Worm (Caenorhabditis elegans) whole organism, L1 larva: ENCODE measurements around the gene D1086.10.
A peak's percentile ranks its signal among the peaks of the same experiment; 100 is the strongest.
"Not testable (repeated sequence)": the region's sequence is repeated elsewhere in the genome, so short reads cannot be mapped to it uniquely, and the experiment has no call there.

Experiments
- alr-1 ChIP-seq: fragments of 200-800 bp; sonication (Bioruptor generic); optimal IDR thresholded peaks from 2 replicates; lab custom pipeline; 2018; ENCODE audit warnings: borderline replicate concordance, mild to moderate bottlenecking, missing genetic modification characterization, missing compliant biosample characterization
- aly-2 ChIP-seq: fragments of 150-350 bp; optimal IDR thresholded peaks from 2 replicates; lab custom pipeline; 2014; ENCODE audit warnings: missing biosample characterization, missing genetic modification characterization
- lin-15B ChIP-seq: fragments of 150-350 bp; sonication (generic microtip); optimal IDR thresholded peaks from 3 replicates; lab custom pipeline; 2014; ENCODE audit warnings: missing biosample characterization, missing genetic modification characterization
- mab-9 ChIP-seq: fragments of 200-800 bp; sonication (Bioruptor generic); IDR thresholded peaks from 2 replicates; pipeline ENCODE4 v1.3.6; 2022; ENCODE audit warnings: missing genetic modification reagents, missing genetic modification characterization, missing compliant biosample characterization
- mep-1 ChIP-seq: fragments of 150-350 bp; optimal IDR thresholded peaks from 2 replicates; lab custom pipeline; 2014; ENCODE audit warnings: missing biosample characterization, missing genetic modification characterization
- skn-1 ChIP-seq: fragments of 150-350 bp; optimal IDR thresholded peaks from 2 replicates; lab custom pipeline; 2014; ENCODE audit warnings: missing biosample characterization, missing genetic modification characterization
- snpc-4 ChIP-seq: fragments of 150-350 bp; optimal IDR thresholded peaks from 2 replicates; lab custom pipeline; 2014; ENCODE audit warnings: missing biosample characterization, missing genetic modification characterization

DNA sequence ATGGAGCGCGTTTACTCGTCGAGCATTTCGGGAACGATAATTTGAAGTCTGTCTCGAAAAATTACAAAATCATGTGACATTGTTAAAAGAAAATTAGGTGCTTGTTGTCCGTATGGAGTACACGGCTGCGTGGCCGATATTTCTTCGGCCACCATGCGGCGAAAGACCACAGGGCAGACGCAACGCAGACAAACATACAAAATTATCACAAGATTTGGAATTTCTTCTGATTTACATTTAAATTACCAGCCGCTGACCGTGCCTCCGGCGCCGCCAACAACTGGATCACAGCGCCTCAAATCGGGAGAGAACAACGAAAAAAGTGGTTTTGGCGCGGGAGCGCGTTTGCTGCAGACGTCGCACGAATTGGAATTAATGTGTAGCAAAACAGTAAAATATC lies 27.5 kb upstream of the D1086.10 start:
- TF ChIP-seq mab-9 (GFP tag; lab: Robert Waterston, UW): peak; percentile 100
- TF ChIP-seq skn-1: peak; percentile 62
- TF ChIP-seq mep-1: peak; percentile 83
- TF ChIP-seq snpc-4: peak; percentile 85
- not testable (repeated sequence) for TF ChIP-seq alr-1 (tag; lab: Kevin White, UChicago)
- TF ChIP-seq lin-15B (tag; lab: Kevin White, UChicago): peak; percentile 65
- TF ChIP-seq aly-2 (tag; lab: Kevin White, UChicago): peak; percentile 31
